Fruit fly (Drosophila melanogaster) whole organism, pupa: Measurements from ENCODE around the gene t.

Experiments
- CG10348 ChIP-seq: fragments of 200-800 bp; sonication (Bioruptor generic); IDR thresholded peaks from 2 replicates; pipeline ENCODE4 v1.3.6; 2022; ENCODE audit warnings: missing biosample characterization, missing genetic modification characterization
- CG12605 ChIP-seq: fragments of 200-800 bp; sonication (Bioruptor generic); IDR thresholded peaks from 2 replicates; pipeline ENCODE4 v1.3.6; 2022; ENCODE audit warnings: missing biosample characterization, missing genetic modification characterization
- CG13204 ChIP-seq: fragments of 200-800 bp; sonication (Bioruptor generic); optimal IDR thresholded peaks from 2 replicates; lab custom pipeline; 2018; ENCODE audit warnings: missing biosample characterization, mild to moderate bottlenecking, missing genetic modification characterization, moderate library complexity
- CG17806 ChIP-seq: fragments of 200-800 bp; sonication (Bioruptor generic); optimal IDR thresholded peaks from 2 replicates; lab custom pipeline; 2018; ENCODE audit warnings: missing biosample characterization, mild to moderate bottlenecking, missing genetic modification characterization, moderate library complexity
- CG32121 ChIP-seq: fragments of 200-800 bp; sonication (Bioruptor generic); IDR thresholded peaks from 2 replicates; pipeline ENCODE4 v1.3.6; 2022; ENCODE audit warnings: missing biosample characterization, missing genetic modification characterization
- CG4496 ChIP-seq: fragments of 200-800 bp; sonication (Bioruptor generic); IDR thresholded peaks from 3 replicates; pipeline ENCODE4 v1.3.6; 2022; ENCODE audit warnings: missing biosample characterization, missing genetic modification characterization
- CG8159 ChIP-seq: fragments of 200-800 bp; sonication (Bioruptor generic); optimal IDR thresholded peaks from 3 replicates; lab custom pipeline; 2018; ENCODE audit warnings: missing biosample characterization, mild to moderate bottlenecking, missing genetic modification characterization, moderate library complexity
- CG8301 ChIP-seq: fragments of 200-800 bp; sonication (Bioruptor generic); optimal IDR thresholded peaks from 2 replicates; lab custom pipeline; 2018; ENCODE audit warnings: missing biosample characterization, mild to moderate bottlenecking, missing genetic modification characterization
- CG9948 ChIP-seq: fragments of 200-800 bp; sonication (Bioruptor generic); optimal IDR thresholded peaks from 2 replicates; lab custom pipeline; 2018; ENCODE audit warnings: missing biosample characterization, mild to moderate bottlenecking, missing genetic modification characterization, moderate library complexity
- D1 ChIP-seq: fragments of 200-800 bp; sonication (Bioruptor generic); optimal IDR thresholded peaks from 2 replicates; lab custom pipeline; 2018; ENCODE audit warnings: missing biosample characterization, mild to moderate bottlenecking, missing genetic modification characterization, moderate library complexity
- EcR ChIP-seq: fragments of 200-800 bp; sonication (Bioruptor generic); optimal IDR thresholded peaks from 3 replicates; lab custom pipeline; 2019; ENCODE audit warnings: missing biosample characterization, missing genetic modification characterization, mild to moderate bottlenecking, moderate library complexity, missing genetic modification reagents
- Ets98B ChIP-seq: fragments of 200-800 bp; sonication (Bioruptor generic); IDR thresholded peaks from 2 replicates; pipeline ENCODE4 v1.3.6; 2022; ENCODE audit warnings: missing biosample characterization, missing genetic modification characterization
- Pif1A ChIP-seq: fragments of 200-800 bp; sonication (Bioruptor generic); optimal IDR thresholded peaks from 3 replicates; lab custom pipeline; 2016; ENCODE audit warnings: missing biosample characterization, missing genetic modification characterization
- Pif1B ChIP-seq: fragments of 200-800 bp; sonication (Bioruptor generic); optimal IDR thresholded peaks from 3 replicates; lab custom pipeline; 2016; ENCODE audit warnings: missing biosample characterization, missing genetic modification characterization
- Snoo ChIP-seq: fragments of 200-800 bp; sonication (Bioruptor generic); optimal IDR thresholded peaks from 3 replicates; lab custom pipeline; 2017; ENCODE audit warnings: missing biosample characterization, mild to moderate bottlenecking, missing genetic modification characterization, inconsistent platforms
- fd96Ca ChIP-seq: fragments of 200-800 bp; sonication (Bioruptor generic); IDR thresholded peaks from 3 replicates; pipeline ENCODE4 v1.3.6; 2022; ENCODE audit warnings: missing biosample characterization, missing genetic modification characterization
- gl ChIP-seq: fragments of 200-800 bp; sonication (Bioruptor generic); optimal IDR thresholded peaks from 2 replicates; lab custom pipeline; 2018; ENCODE audit warnings: missing biosample characterization, mild to moderate bottlenecking, missing genetic modification characterization
- rn ChIP-seq: fragments of 200-800 bp; sonication (Bioruptor generic); IDR thresholded peaks from 2 replicates; pipeline ENCODE4 v1.3.6; 2022; ENCODE audit warnings: missing biosample characterization, missing genetic modification characterization

The t gene

DNA sequence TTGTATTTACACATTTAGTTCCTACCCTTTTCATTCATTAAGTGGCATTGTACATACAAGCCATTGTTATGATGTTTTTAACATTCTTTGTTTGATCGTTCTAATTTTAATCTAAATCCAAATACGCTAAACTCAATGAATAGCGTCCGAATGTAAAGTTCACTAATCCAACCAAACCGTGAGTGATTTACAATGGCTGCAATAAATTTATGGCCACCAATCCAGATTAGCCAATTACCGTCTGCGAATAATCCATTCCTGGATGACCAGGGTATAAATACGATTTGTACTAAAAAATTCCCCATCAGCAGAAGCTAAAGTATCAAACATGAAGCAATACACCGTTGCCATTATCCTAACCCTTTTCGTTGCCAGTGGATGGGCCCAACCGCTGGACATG is 31.7 kb downstream of the t start, which contains the start of gene CG12057:
CG12057 (plus strand) TSS at position 301 of the 400 bp plus-strand sequence.
- TF ChIP-seq CG12605 (GFP tag; lab: Robert Waterston, UW) = no peak
- TF ChIP-seq CG8159 = no peak
- no peak for TF ChIP-seq Ets98B (GFP tag; lab: Robert Waterston, UW)
- TF ChIP-seq gl (tag; lab: Kevin White, UChicago) = no peak
- no peak for TF ChIP-seq rn
- no peak for TF ChIP-seq CG17806
- TF ChIP-seq D1 (tag; lab: Kevin White, UChicago) = no peak
- no peak for TF ChIP-seq CG13204 (GFP tag; lab: Kevin White, UChicago)
- no peak for TF ChIP-seq Pif1A (GFP tag; lab: Kevin White, UChicago)
- no peak for TF ChIP-seq CG8301 (tag; lab: Kevin White, UChicago)
- TF ChIP-seq EcR (GFP tag; lab: Kevin White, UChicago) = no peak
- TF ChIP-seq CG4496 (GFP tag; lab: Robert Waterston, UW) = no peak
- no peak for TF ChIP-seq fd96Ca (GFP tag; lab: Robert Waterston, UW)
- no peak for TF ChIP-seq Pif1B
- no peak for TF ChIP-seq CG9948 (tag; lab: Kevin White, UChicago)

DNA sequence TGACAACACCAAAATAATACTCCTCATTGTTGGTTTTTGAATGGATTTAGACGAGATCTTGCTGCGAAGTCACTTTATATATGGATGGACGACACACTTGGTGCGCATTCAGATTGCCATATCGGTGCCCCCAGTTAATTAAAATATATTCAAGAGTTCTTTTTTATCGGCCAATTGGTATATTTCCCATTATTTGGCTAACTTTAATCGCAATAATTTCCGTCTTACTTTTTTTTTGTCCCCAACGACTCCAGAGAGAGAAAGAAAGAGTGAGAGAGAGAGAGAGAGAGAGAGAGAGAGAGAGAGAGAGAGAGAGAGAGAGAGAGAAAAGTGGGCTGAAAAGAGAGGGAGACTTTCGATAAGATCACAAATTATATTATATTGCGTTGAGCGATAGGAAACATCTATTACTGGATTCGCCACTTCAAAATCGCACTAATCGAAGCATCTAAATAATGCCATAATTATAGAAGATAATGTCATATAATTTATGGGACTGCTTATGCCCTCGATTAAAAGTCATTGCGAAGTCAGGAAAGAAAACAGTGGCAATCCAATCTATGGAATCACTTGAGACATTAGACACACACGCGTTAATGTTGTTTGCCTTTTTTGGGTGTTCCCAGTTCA is 32.4 kb downstream of the t start, which contains the start of gene CG12115:
CG12115 (minus strand) TSS at position 51 of the 630 bp plus-strand sequence.
- TF ChIP-seq gl (tag; lab: Kevin White, UChicago) (no peak), EcR (GFP tag; lab: Kevin White, UChicago) (no peak)
- TF ChIP-seq, all 21 proteins: peak for 0

dm6 chrX:9187429-9187828 is 35.6 kb downstream of the t start:
- TF ChIP-seq CG8301 (tag; lab: Kevin White, UChicago) = no peak
- TF ChIP-seq Pif1A (GFP tag; lab: Kevin White, UChicago) = no peak
- no peak for TF ChIP-seq EcR (GFP tag; lab: Kevin White, UChicago)

DNA sequence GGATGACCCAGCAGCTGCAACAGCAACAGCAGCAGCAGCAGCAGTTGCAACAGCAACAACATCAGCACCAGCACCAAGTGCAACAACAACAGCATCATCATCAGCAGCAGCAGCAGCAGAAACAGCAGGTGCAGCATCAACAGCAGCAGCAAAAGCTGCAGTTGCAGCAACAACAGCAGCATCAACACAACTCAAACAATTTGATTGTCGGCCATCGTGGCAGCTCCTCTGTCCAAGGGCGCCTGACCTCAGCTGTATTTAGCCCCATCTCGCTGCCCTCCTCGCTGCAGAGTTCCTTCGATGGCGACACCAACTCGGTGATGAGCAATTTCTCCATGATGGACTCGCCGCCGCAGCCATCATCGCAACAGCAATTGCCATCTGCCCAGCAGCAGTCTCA is 54.8 kb downstream of the t start:
- TF ChIP-seq Ets98B (GFP tag; lab: Robert Waterston, UW) (no peak), Pif1B (no peak), CG10348 (GFP tag; lab: Robert Waterston, UW) (no peak), fd96Ca (GFP tag; lab: Robert Waterston, UW) (no peak), CG32121 (GFP tag; lab: Robert Waterston, UW) (no peak), CG8301 (tag; lab: Kevin White, UChicago) (no peak), Snoo (tag; lab: Kevin White, UChicago) (no peak)
- TF ChIP-seq, all 21 proteins: peak for 0
